Worm (Caenorhabditis elegans): Measurements from ENCODE around the gene M162.5.

- no peak for TF ChIP-seq ceh-82 (tag; optimal IDR thresholded peaks at IDR 0.05)
- TF ChIP-seq aly-2 (tag; optimal IDR thresholded peaks at IDR 0.05), result no peak
- no peak for TF ChIP-seq zag-1 (tag; optimal IDR thresholded peaks at IDR 0.05)
- TF ChIP-seq ama-1 (optimal IDR thresholded peaks at IDR 0.05), result no peak
- TF ChIP-seq ztf-11 (tag; optimal IDR thresholded peaks at IDR 0.05), result no peak
- no peak for TF ChIP-seq nhr-77 (tag; optimal IDR thresholded peaks at IDR 0.05)
- TF ChIP-seq ceh-16 (tag; optimal IDR thresholded peaks at IDR 0.05), result no peak
Measured at ce11 chrV:19747144-19747543, 13.7 kb upstream of the M162.5 start.

Data from whole organism, L2 larva.